Worm (Caenorhabditis elegans) whole organism, L1 larva: Measurements from ENCODE around the gene E01G4.6.

Experiments used
- blmp-1 ChIP-seq: fragments of 150-350 bp; optimal IDR thresholded peaks from 2 replicates; lab custom pipeline; 2014; ENCODE audit warnings: missing biosample characterization, missing genetic modification characterization
- ceh-90 ChIP-seq: sonication (generic microtip); optimal IDR thresholded peaks from 2 replicates; lab custom pipeline; 2016; ENCODE audit warnings: missing genetic modification characterization, missing compliant biosample characterization
- efl-1 ChIP-seq, 4 experiments: fragments of 150-350 bp; optimal IDR thresholded peaks in 3 of 4; peaks in 1 of 4; 1 replicate in 1 of 4; 2 replicates in 3 of 4; lab custom pipeline; 2014; ENCODE audit warnings: missing biosample characterization in 2 of 4, missing genetic modification characterization in 2 of 4, missing genetic modification reagents in 2 of 4
- egl-13 ChIP-seq: sonication (generic microtip); optimal IDR thresholded peaks from 2 replicates; lab custom pipeline; 2016; ENCODE audit warnings: missing genotype, missing genetic modification reagents, missing genetic modification characterization, missing compliant biosample characterization
- egl-27 ChIP-seq, 2 experiments: fragments of 150-350 bp in 1 of 2; sonication (generic microtip); optimal IDR thresholded peaks; 3 replicates each; lab custom pipeline; 2017 to 2018; ENCODE audit warnings: missing biosample characterization in 2 of 2, missing genetic modification characterization in 2 of 2, missing genetic modification reagents in 2 of 2
- fkh-10 ChIP-seq: sonication (generic microtip); optimal IDR thresholded peaks from 2 replicates; lab custom pipeline; 2017; ENCODE audit warnings: missing biosample characterization, missing genetic modification reagents, missing genetic modification characterization
- nhr-28 ChIP-seq: fragments of 150-350 bp; optimal IDR thresholded peaks from 2 replicates; lab custom pipeline; 2014; ENCODE audit warnings: missing biosample characterization, missing genetic modification characterization
- pqm-1 ChIP-seq: sonication (generic microtip); optimal IDR thresholded peaks from 3 replicates; lab custom pipeline; 2017; ENCODE audit warnings: missing biosample characterization, missing genetic modification characterization
- skn-1 ChIP-seq: fragments of 150-350 bp; optimal IDR thresholded peaks from 2 replicates; lab custom pipeline; 2014; ENCODE audit warnings: missing biosample characterization, missing genetic modification characterization
- snpc-4 ChIP-seq: fragments of 150-350 bp; optimal IDR thresholded peaks from 2 replicates; lab custom pipeline; 2014; ENCODE audit warnings: missing biosample characterization, missing genetic modification characterization
- unc-130 ChIP-seq: fragments of 150-350 bp; optimal IDR thresholded peaks from 2 replicates; lab custom pipeline; 2017; ENCODE audit warnings: missing biosample characterization, missing genetic modification characterization, inconsistent platforms

DNA sequence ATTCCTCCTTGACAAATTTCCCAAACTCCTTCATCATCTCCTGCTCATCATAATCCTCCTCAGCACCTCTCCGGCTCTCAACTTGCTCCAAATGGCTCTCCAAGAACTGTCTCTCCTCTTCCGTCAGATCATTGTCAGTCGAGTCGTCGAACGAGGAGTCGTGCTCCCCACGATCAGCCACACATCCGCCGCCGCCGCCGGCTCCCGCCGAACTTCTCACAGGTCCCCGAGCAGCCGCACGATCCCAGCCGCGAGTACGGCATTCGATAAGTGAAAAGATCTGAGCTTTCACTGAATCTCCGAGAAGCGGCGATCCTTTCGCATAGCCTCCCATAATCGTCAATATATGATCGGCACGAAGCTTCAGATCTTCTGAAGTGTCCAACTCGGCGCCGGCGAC lies 30.9 kb upstream of the E01G4.6 start:
- TF ChIP-seq fkh-10 (no peak), nhr-28 (tag; lab: Kevin White, UChicago) (no peak), pqm-1 (tag; lab: Kevin White, UChicago) (no peak), snpc-4 (tag; lab: Kevin White, UChicago) (no peak), unc-130 (tag; lab: Kevin White, UChicago) (no peak), skn-1 (tag; lab: Kevin White, UChicago) (no peak), efl-1 (optimal IDR thresholded peaks at IDR 0.05; lab: Kevin White, UChicago) (no peak), efl-1 (GFP tag; optimal IDR thresholded peaks at IDR 0.05 in 1 of 2; lab: Kevin White, UChicago) (no peak), ceh-90 (tag; lab: Kevin White, UChicago) (no peak), blmp-1 (tag; lab: Kevin White, UChicago) (no peak), egl-27 (tag; optimal IDR thresholded peaks at IDR 0.05; lab: Kevin White, UChicago) (no peak), egl-13 (no peak)
